Fruit fly (Drosophila melanogaster) whole organism: ENCODE measurements around the gene CG34295.

ENCODE experiments used
- CG8478 ChIP-seq: fragments of >200 bp; optimal IDR thresholded peaks from 2 replicates; lab custom pipeline; 2018; ENCODE audit warnings: inconsistent platforms
- Dll ChIP-seq: fragments of >200 bp; optimal IDR thresholded peaks from 2 replicates; lab custom pipeline; 2017
- EcR ChIP-seq, 2 experiments: fragments of >200 bp; optimal IDR thresholded peaks; 2 replicates each; lab custom pipeline; 2017; ENCODE audit warnings: missing biosample characterization in 2 of 2, missing genetic modification characterization in 2 of 2, missing genetic modification reagents in 2 of 2
- pan ChIP-seq: fragments of >200 bp; optimal IDR thresholded peaks from 2 replicates; lab custom pipeline; 2017
- psq ChIP-seq: fragments of >200 bp; optimal IDR thresholded peaks from 2 replicates; lab custom pipeline; 2017
- usp ChIP-seq: fragments of >200 bp; optimal IDR thresholded peaks from 2 replicates; lab custom pipeline; 2017; ENCODE audit warnings: missing biosample characterization, missing genetic modification characterization, mixed read lengths

DNA sequence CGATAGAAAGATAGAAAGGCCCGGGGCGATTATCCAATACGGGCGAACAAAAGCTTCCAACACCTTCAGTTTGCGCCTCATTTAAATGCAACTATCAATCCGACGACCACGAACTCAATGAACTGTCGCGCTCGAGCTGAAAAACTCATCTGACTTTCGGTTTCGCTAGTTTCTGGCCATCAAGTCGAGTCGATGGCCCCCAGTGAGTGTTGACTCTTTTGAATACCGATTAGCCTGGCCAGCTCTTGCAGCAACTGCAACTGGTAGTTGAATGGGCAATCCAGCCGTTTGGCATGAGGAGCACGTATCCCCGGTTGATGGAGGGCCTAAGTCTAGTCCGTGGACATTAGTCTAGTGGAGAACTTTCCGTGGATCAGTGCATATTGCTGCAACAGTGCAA lies 37.8 kb downstream of the CG34295 start:
- no peak for TF ChIP-seq Dll (lab: Kevin White, UChicago)
- no peak for TF ChIP-seq pan (lab: Kevin White, UChicago)
- no peak for TF ChIP-seq usp (GFP tag; lab: Kevin White, UChicago)
- TF ChIP-seq psq, result no peak
- no peak for TF ChIP-seq CG8478
- TF ChIP-seq EcR (GFP tag; optimal IDR thresholded peaks at IDR 0.05; lab: Kevin White, UChicago), result no peak
